Worm (Caenorhabditis elegans) whole organism, L2 larva: Measurements from ENCODE around the gene F55G7.4.

Experiments used
- C34F6.9 ChIP-seq: fragments of 150-350 bp; optimal IDR thresholded peaks from 2 replicates; lab custom pipeline; 2014; ENCODE audit warnings: missing biosample characterization, missing genetic modification characterization
- F13H6.1 ChIP-seq: sonication (generic microtip); optimal IDR thresholded peaks from 2 replicates; lab custom pipeline; 2016; ENCODE audit warnings: missing genetic modification characterization, missing compliant biosample characterization
- Y55F3AM.14 ChIP-seq: fragments of 200-800 bp; sonication (Bioruptor generic); optimal IDR thresholded peaks from 2 replicates; lab custom pipeline; 2018; ENCODE audit warnings: mild to moderate bottlenecking, missing genetic modification characterization, missing compliant biosample characterization
- ZK546.5 ChIP-seq: sonication (generic microtip); optimal IDR thresholded peaks from 2 replicates; lab custom pipeline; 2017; ENCODE audit warnings: missing biosample characterization, missing genetic modification characterization
- alr-1 ChIP-seq: fragments of 150-350 bp; optimal IDR thresholded peaks from 2 replicates; lab custom pipeline; 2014; ENCODE audit warnings: missing biosample characterization, missing genetic modification characterization
- ceh-16 ChIP-seq: fragments of 150-350 bp; optimal IDR thresholded peaks from 2 replicates; lab custom pipeline; 2014; ENCODE audit warnings: missing biosample characterization, missing genetic modification characterization
- crh-2 ChIP-seq: sonication (generic microtip); optimal IDR thresholded peaks from 2 replicates; lab custom pipeline; 2017; ENCODE audit warnings: missing biosample characterization, missing genetic modification characterization
- dmd-4 ChIP-seq: sonication (generic microtip); optimal IDR thresholded peaks from 2 replicates; lab custom pipeline; 2017; ENCODE audit warnings: missing biosample characterization, missing genetic modification characterization
- egl-27 ChIP-seq: sonication (generic microtip); optimal IDR thresholded peaks from 3 replicates; lab custom pipeline; 2017; ENCODE audit warnings: missing biosample characterization, missing genetic modification reagents, missing genetic modification characterization
- elt-3 ChIP-seq: sonication (generic microtip); optimal IDR thresholded peaks from 2 replicates; lab custom pipeline; 2017; ENCODE audit warnings: missing biosample characterization, missing genetic modification characterization
- fos-1 ChIP-seq: fragments of 150-350 bp; optimal IDR thresholded peaks from 2 replicates; lab custom pipeline; 2014; ENCODE audit warnings: missing biosample characterization, missing genetic modification characterization
- gmeb-1 ChIP-seq: fragments of 150-350 bp; optimal IDR thresholded peaks from 2 replicates; lab custom pipeline; 2014; ENCODE audit warnings: missing biosample characterization, missing genetic modification characterization
- lin-11 ChIP-seq: fragments of 150-350 bp; sonication (generic microtip); optimal IDR thresholded peaks from 2 replicates; lab custom pipeline; 2014; ENCODE audit warnings: missing biosample characterization, missing genetic modification characterization, inconsistent platforms, mixed read lengths
- lin-13 ChIP-seq: fragments of 150-350 bp; optimal IDR thresholded peaks from 2 replicates; lab custom pipeline; 2014; ENCODE audit warnings: missing biosample characterization, missing genetic modification reagents, missing genetic modification characterization
- lsy-2 ChIP-seq, 2 experiments: fragments of 150-350 bp in 1 of 2; sonication (generic microtip) in 1 of 2; optimal IDR thresholded peaks; 2 replicates each; lab custom pipeline; 2014 to 2017; ENCODE audit warnings: missing biosample characterization in 2 of 2, missing genetic modification characterization in 2 of 2
- mab-5 ChIP-seq: fragments of 150-350 bp; optimal IDR thresholded peaks from 2 replicates; lab custom pipeline; 2014; ENCODE audit warnings: missing biosample characterization, missing genetic modification characterization
- mbf-1 ChIP-seq: sonication (generic microtip); optimal IDR thresholded peaks from 2 replicates; lab custom pipeline; 2017; ENCODE audit warnings: missing biosample characterization, missing genetic modification characterization
- mdl-1 ChIP-seq, 2 experiments: fragments of 150-350 bp in 1 of 2; sonication (generic microtip) in 1 of 2; optimal IDR thresholded peaks; 2 replicates each; lab custom pipeline; 2017; ENCODE audit warnings: missing biosample characterization in 2 of 2, missing genetic modification characterization in 2 of 2
- nhr-10 ChIP-seq: sonication (generic microtip); optimal IDR thresholded peaks from 2 replicates; lab custom pipeline; 2017; ENCODE audit warnings: missing biosample characterization, missing genetic modification characterization
- nhr-11 ChIP-seq: fragments of 150-350 bp; optimal IDR thresholded peaks from 2 replicates; lab custom pipeline; 2014; ENCODE audit warnings: missing biosample characterization, missing genetic modification characterization
- nhr-129 ChIP-seq: fragments of 150-350 bp; optimal IDR thresholded peaks from 2 replicates; lab custom pipeline; 2014; ENCODE audit warnings: missing biosample characterization, missing genetic modification characterization
- nhr-21 ChIP-seq: fragments of 150-350 bp; optimal IDR thresholded peaks from 2 replicates; lab custom pipeline; 2014; ENCODE audit warnings: missing biosample characterization, missing genetic modification characterization
- nhr-23 ChIP-seq: fragments of 150-350 bp; optimal IDR thresholded peaks from 2 replicates; lab custom pipeline; 2014; ENCODE audit warnings: missing biosample characterization, missing genetic modification reagents, missing genetic modification characterization
- nhr-25 ChIP-seq: fragments of 150-350 bp; sonication (generic microtip); optimal IDR thresholded peaks from 3 replicates; lab custom pipeline; 2014; ENCODE audit warnings: missing biosample characterization, missing genetic modification characterization
- nhr-6 ChIP-seq: fragments of 150-350 bp; optimal IDR thresholded peaks from 2 replicates; lab custom pipeline; 2014; ENCODE audit warnings: missing biosample characterization, missing genetic modification characterization
- nhr-77 ChIP-seq: fragments of 150-350 bp; optimal IDR thresholded peaks from 2 replicates; lab custom pipeline; 2014; ENCODE audit warnings: missing biosample characterization, missing genetic modification characterization
- peb-1 ChIP-seq: fragments of 150-350 bp; optimal IDR thresholded peaks from 2 replicates; lab custom pipeline; 2014; ENCODE audit warnings: missing biosample characterization, missing genetic modification characterization
- sma-3 ChIP-seq: sonication (generic microtip); optimal IDR thresholded peaks from 2 replicates; lab custom pipeline; 2016; ENCODE audit warnings: missing genetic modification reagents, missing genetic modification characterization, missing compliant biosample characterization
- sma-9 ChIP-seq, 2 experiments: fragments of 150-350 bp in 1 of 2; sonication (generic microtip) in 1 of 2; optimal IDR thresholded peaks; 2 replicates each; lab custom pipeline; 2014 to 2016; ENCODE audit warnings: missing genetic modification characterization in 2 of 2, mild to moderate bottlenecking in 1 of 2, missing biosample characterization in 1 of 2, missing compliant biosample characterization in 1 of 2, missing genetic modification reagents in 1 of 2, moderate library complexity in 1 of 2
- unc-55 ChIP-seq: fragments of 150-350 bp; sonication (generic microtip); optimal IDR thresholded peaks from 3 replicates; lab custom pipeline; 2014; ENCODE audit warnings: missing biosample characterization, missing genetic modification reagents, missing genetic modification characterization
- zag-1 ChIP-seq: fragments of 150-350 bp; optimal IDR thresholded peaks from 2 replicates; lab custom pipeline; 2014; ENCODE audit warnings: missing biosample characterization, missing genetic modification characterization
- ztf-1 ChIP-seq: fragments of 200-800 bp; sonication (Bioruptor generic); conservative IDR thresholded peaks from 2 replicates; pipeline ENCODE4 v1.3.6; 2022; ENCODE audit warnings: missing genetic modification characterization, missing compliant biosample characterization
- ztf-11 ChIP-seq: sonication (generic microtip); optimal IDR thresholded peaks from 2 replicates; lab custom pipeline; 2017; ENCODE audit warnings: missing biosample characterization, missing genetic modification characterization
- ztf-4 ChIP-seq: fragments of 150-350 bp; optimal IDR thresholded peaks from 2 replicates; lab custom pipeline; 2014; ENCODE audit warnings: missing biosample characterization, missing genetic modification characterization

F55G7.4 gene

DNA sequence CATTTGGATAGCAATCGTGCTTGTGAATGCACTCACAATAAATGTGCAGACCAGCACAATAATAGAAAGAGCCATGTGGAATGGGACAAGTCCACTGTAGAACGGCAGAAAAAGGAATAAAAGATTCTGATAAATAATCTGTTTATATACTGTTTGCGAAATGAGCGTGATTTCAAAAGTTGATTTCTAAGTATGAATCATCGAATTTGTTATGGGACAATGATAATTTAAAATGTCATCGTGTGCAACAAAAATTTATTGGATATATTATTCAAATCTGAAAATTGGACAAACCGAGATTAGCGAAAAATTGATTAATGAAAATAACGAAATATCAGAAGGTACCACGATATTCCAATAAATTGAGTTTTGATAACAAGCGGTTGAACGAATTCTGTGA is 11.1 kb downstream of the F55G7.4 start, which contains the start of gene F55G7.5:
F55G7.5 (minus strand) TSS at position 101 of the 400 bp plus-strand sequence.
- no peak for TF ChIP-seq alr-1 (tag; lab: Kevin White, UChicago)

DNA sequence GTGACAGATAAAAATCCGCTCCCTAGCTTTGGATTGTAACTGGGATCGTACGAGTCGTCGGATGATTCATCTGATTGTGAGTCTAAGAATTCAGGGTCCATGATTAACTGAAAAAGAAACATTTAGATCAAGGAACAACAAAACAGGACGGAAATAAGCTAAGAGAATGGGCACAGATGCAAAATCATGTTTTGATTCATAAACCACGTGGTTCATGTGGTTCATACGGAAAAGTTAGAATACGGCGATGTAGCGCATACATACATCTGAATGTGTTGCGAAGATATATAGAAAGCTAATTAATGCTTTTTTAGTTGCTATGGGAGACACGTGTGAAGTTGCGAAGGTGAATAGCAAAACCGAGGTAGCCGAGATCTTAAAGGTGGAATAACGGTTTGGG is 14.3 kb downstream of the F55G7.4 start, which contains the start of gene F55G7.3:
F55G7.3 (minus strand) TSS at position 101 of the 400 bp plus-strand sequence.
- no peak for TF ChIP-seq nhr-25
- no peak for TF ChIP-seq ztf-1 (GFP tag; lab: Robert Waterston, UW)
- no peak for TF ChIP-seq Y55F3AM.14
- no peak for TF ChIP-seq crh-2 (tag; lab: Kevin White, UChicago)
- TF ChIP-seq lin-11 = no peak
- TF ChIP-seq ztf-11 (tag; lab: Kevin White, UChicago) = no peak
- TF ChIP-seq nhr-10 = no peak
- TF ChIP-seq gmeb-1 = no peak
- TF ChIP-seq mbf-1 (tag; lab: Kevin White, UChicago) = no peak
- TF ChIP-seq nhr-23 (tag; lab: Kevin White, UChicago) = no peak
- no peak for TF ChIP-seq nhr-11
- no peak for TF ChIP-seq nhr-129 (tag; lab: Kevin White, UChicago)
- TF ChIP-seq nhr-77 (tag; lab: Kevin White, UChicago) = no peak
- no peak for TF ChIP-seq sma-9 (GFP tag; optimal IDR thresholded peaks at IDR 0.05; lab: Kevin White, UChicago)
- no peak for TF ChIP-seq sma-9 (tag; optimal IDR thresholded peaks at IDR 0.05; lab: Kevin White, UChicago)
- no peak for TF ChIP-seq unc-55 (GFP tag; lab: Kevin White, UChicago)
- TF ChIP-seq sma-3 (GFP tag; lab: Kevin White, UChicago) = no peak
- TF ChIP-seq elt-3 (tag; lab: Kevin White, UChicago) = no peak

DNA sequence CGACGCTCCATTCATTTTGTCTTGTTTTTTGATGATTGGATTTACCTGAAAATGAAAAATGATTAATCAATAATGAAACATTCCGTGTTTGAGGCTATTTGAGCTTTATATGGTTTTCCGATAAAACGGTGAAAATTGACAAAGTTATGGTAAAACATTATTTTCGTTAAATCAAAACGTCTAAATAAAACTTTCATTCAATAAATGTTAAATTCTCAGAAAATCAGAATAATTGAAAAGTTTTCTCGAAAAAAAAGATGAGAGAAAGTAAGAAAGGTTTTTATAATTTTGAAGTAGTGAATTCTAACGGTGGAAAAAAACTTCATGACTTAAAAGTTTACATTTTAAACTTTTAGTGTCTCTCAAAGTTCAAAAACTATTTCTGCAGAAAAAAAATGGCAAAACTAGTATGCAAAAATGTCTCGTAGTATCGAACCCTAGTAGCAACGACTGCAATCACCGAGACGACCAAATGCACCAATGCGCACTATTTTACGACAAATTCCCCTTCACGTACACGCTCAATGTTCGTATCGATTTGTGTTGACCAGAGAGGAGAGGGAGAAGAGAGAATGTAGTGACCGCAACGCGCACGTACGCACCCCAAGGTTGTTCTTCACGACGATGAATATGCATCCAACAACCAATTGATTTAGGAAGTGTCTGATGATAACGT is 19.2 kb downstream of the F55G7.4 start, which contains the start of gene nfya-1:
nfya-1 (minus strand) TSS at position 51 of the 676 bp plus-strand sequence.
- TF ChIP-seq C34F6.9 = peak; percentile 64
- TF ChIP-seq ZK546.5 = no peak
- peak; percentile 88 for TF ChIP-seq nhr-129 (tag; lab: Kevin White, UChicago)
- TF ChIP-seq ceh-16 (tag; lab: Kevin White, UChicago) = peak; percentile 62
- TF ChIP-seq ztf-4 (tag; lab: Kevin White, UChicago) = no peak
- TF ChIP-seq egl-27 = peak; percentile 7
- TF ChIP-seq F13H6.1 (tag; lab: Kevin White, UChicago) = peak; percentile 72
- TF ChIP-seq unc-55 (GFP tag; lab: Kevin White, UChicago) = peak; percentile 74
- TF ChIP-seq dmd-4 (tag; lab: Kevin White, UChicago) = no peak
- TF ChIP-seq lsy-2 (tag; optimal IDR thresholded peaks at IDR 0.05; lab: Kevin White, UChicago) = peak in 1 of 2 experiments; percentile 66
- TF ChIP-seq gmeb-1 = peak; percentile 15
- peak; percentile 58 for TF ChIP-seq lin-13 (GFP tag; lab: Kevin White, UChicago)
- no peak for TF ChIP-seq alr-1 (tag; lab: Kevin White, UChicago)
- peak; percentile 12 for TF ChIP-seq nhr-6
- TF ChIP-seq lin-11 = peak; percentile 61
- no peak for TF ChIP-seq zag-1 (tag; lab: Kevin White, UChicago)
- peak; percentile 25 for TF ChIP-seq nhr-21 (tag; lab: Kevin White, UChicago)
- peak; percentile 78 for TF ChIP-seq crh-2 (tag; lab: Kevin White, UChicago)
- TF ChIP-seq fos-1 (tag; lab: Kevin White, UChicago) = peak; percentile 18
- TF ChIP-seq nhr-77 (tag; lab: Kevin White, UChicago) = no peak
- TF ChIP-seq sma-9 (GFP tag; optimal IDR thresholded peaks at IDR 0.05; lab: Kevin White, UChicago) = peak; percentile 53
- no peak for TF ChIP-seq sma-9 (tag; optimal IDR thresholded peaks at IDR 0.05; lab: Kevin White, UChicago)
- no peak for TF ChIP-seq nhr-23 (tag; lab: Kevin White, UChicago)
- no peak for TF ChIP-seq ztf-1 (GFP tag; lab: Robert Waterston, UW)
- no peak for TF ChIP-seq Y55F3AM.14
- no peak for TF ChIP-seq mdl-1 (tag; optimal IDR thresholded peaks at IDR 0.05; lab: Kevin White, UChicago)
- TF ChIP-seq peb-1 (tag; lab: Kevin White, UChicago) = no peak
- TF ChIP-seq nhr-25 = peak; percentile 34
- TF ChIP-seq sma-3 (GFP tag; lab: Kevin White, UChicago) = peak; percentile 25
- TF ChIP-seq mab-5 = no peak
- TF ChIP-seq, all 48 proteins: peak for 17
